Fruit fly (Drosophila melanogaster): ENCODE results near the gene tkv.

tkv gene

dm6 chr2L:5237899-5238566 is 33.2 kb downstream of the tkv start (continued):
- TF ChIP-seq ac (GFP tag; optimal IDR thresholded peaks at IDR 0.05) (peak; percentile 7), CG11398 (GFP tag; optimal IDR thresholded peaks at IDR 0.05) (no peak), cwo (GFP tag; optimal IDR thresholded peaks at IDR 0.05) (no peak), ash1 (GFP tag; optimal IDR thresholded peaks at IDR 0.05) (no peak), NK7.1 (GFP tag; optimal IDR thresholded peaks at IDR 0.05) (no peak), kni (GFP tag; optimal IDR thresholded peaks at IDR 0.05) (no peak), Trl (optimal IDR thresholded peaks at IDR 0.05) (no peak), Trl (GFP tag; optimal IDR thresholded peaks at IDR 0.05) (no peak), crol (GFP tag; IDR thresholded peaks at IDR 0.05) (no peak), CG30403 (GFP tag; optimal IDR thresholded peaks at IDR 0.05) (peak; percentile 55), CG15514 (GFP tag; optimal IDR thresholded peaks at IDR 0.05) (no peak), Doc3 (GFP tag; IDR thresholded peaks at IDR 0.05; ENCODE audit: partially characterized antibody) (no peak), Bdp1 (GFP tag; optimal IDR thresholded peaks at IDR 0.05) (no peak), ind (GFP tag; optimal IDR thresholded peaks at IDR 0.05) (no peak), lola (GFP tag; optimal IDR thresholded peaks at IDR 0.05) (peak in 1 of 3 experiments; percentile 92), CG10431 (GFP tag; optimal IDR thresholded peaks at IDR 0.05) (no peak), CG6254 (GFP tag; optimal IDR thresholded peaks at IDR 0.05) (peak; percentile 69), lov (optimal IDR thresholded peaks at IDR 0.05) (no peak), lov (GFP tag; IDR thresholded peaks at IDR 0.05) (no peak), hkb (optimal IDR thresholded peaks at IDR 0.05) (no peak), hkb (GFP tag; IDR thresholded peaks at IDR 0.05) (0 out of 2 replicates have a peak, but pooled peaks have one; percentile 40), CG14710 (tag; optimal IDR thresholded peaks at IDR 0.05) (peak; percentile 87), ara (GFP tag; IDR thresholded peaks at IDR 0.05) (peak; percentile 56; the same call in 1 of the 2 replicates), Asciz (GFP tag; optimal IDR thresholded peaks at IDR 0.05) (peak; percentile 30), danr (GFP tag; IDR thresholded peaks at IDR 0.05) (no peak), CG1603 (tag; optimal IDR thresholded peaks at IDR 0.05) (no peak), slbo (GFP tag; IDR thresholded peaks at IDR 0.05) (peak; percentile 19; the same call in 1 of the 2 replicates), bigmax (GFP tag; optimal IDR thresholded peaks at IDR 0.05) (no peak), CkIIα-i1 (GFP tag; IDR thresholded peaks at IDR 0.05) (no peak), dysf (GFP tag; IDR thresholded peaks at IDR 0.05) (no peak), Adf1 (GFP tag; IDR thresholded peaks at IDR 0.05) (no peak), Hsf (GFP tag; optimal IDR thresholded peaks at IDR 0.05) (peak; percentile 15), CG17359 (tag; optimal IDR thresholded peaks at IDR 0.05) (peak; percentile 65), unpg (GFP tag; optimal IDR thresholded peaks at IDR 0.05) (peak; percentile 80), sima (GFP tag; optimal IDR thresholded peaks at IDR 0.05) (no peak), esg (GFP tag; conservative IDR thresholded peaks at IDR 0.05) (peak; percentile 46; the same call in 1 of the 2 replicates), CG7357 (GFP tag; IDR thresholded peaks at IDR 0.05) (peak; percentile 63; the same call in 2 of the 3 replicates), CG2120 (GFP tag; optimal IDR thresholded peaks at IDR 0.05) (no peak), zfh1 (GFP tag; IDR thresholded peaks at IDR 0.05) (peak; percentile 55; the same call in 2 of the 3 replicates), Fer3 (tag; optimal IDR thresholded peaks at IDR 0.05) (no peak), Bgb (GFP tag; IDR thresholded peaks at IDR 0.05; ENCODE audit: partially characterized antibody) (no peak), CG42726 (GFP tag; IDR thresholded peaks at IDR 0.05; ENCODE audit: partially characterized antibody) (no peak), Atf3 (GFP tag; optimal IDR thresholded peaks at IDR 0.05) (no peak), CG10462 (GFP tag; optimal IDR thresholded peaks at IDR 0.05) (no peak), lab (GFP tag; optimal IDR thresholded peaks at IDR 0.05) (peak; percentile 21), Deaf1 (tag; optimal IDR thresholded peaks at IDR 0.05) (peak; percentile 17), HLH4C (GFP tag; IDR thresholded peaks at IDR 0.05; ENCODE audit: partially characterized antibody) (no peak), CG16813 (GFP tag; IDR thresholded peaks at IDR 0.05; ENCODE audit: partially characterized antibody) (no peak), CG43689 (GFP tag; IDR thresholded peaks at IDR 0.05) (no peak), H2.0 (GFP tag; IDR thresholded peaks at IDR 0.05) (no peak)
